Fruit fly (Drosophila melanogaster) whole organism, embryonic: Measurements from ENCODE around the gene Ykt6.

Experiments used
- BtbVII ChIP-seq: fragments of 200-800 bp; sonication (Bioruptor generic); optimal IDR thresholded peaks from 3 replicates; lab custom pipeline; 2017; ENCODE audit warnings: missing biosample characterization, mild to moderate bottlenecking, missing genetic modification characterization
- CG1024 ChIP-seq: fragments of 200-800 bp; sonication (Bioruptor generic); IDR thresholded peaks from 2 replicates; pipeline ENCODE4 v1.3.6; 2022; ENCODE audit warnings: missing biosample characterization, missing genetic modification characterization
- CG10321 ChIP-seq: fragments of 200-800 bp; sonication (Bioruptor generic); IDR thresholded peaks from 2 replicates; pipeline ENCODE4 v1.3.6; 2022; ENCODE audit warnings: missing biosample characterization, missing genetic modification characterization
- CG10431 ChIP-seq: fragments of 200-800 bp; sonication (Bioruptor generic); optimal IDR thresholded peaks from 3 replicates; lab custom pipeline; 2018; ENCODE audit warnings: missing biosample characterization, mild to moderate bottlenecking, missing genetic modification characterization
- CG10959 ChIP-seq: fragments of 200-800 bp; sonication (Bioruptor generic); IDR thresholded peaks from 2 replicates; pipeline ENCODE4 v1.3.6; 2022; ENCODE audit warnings: missing biosample characterization, missing genetic modification characterization
- CG11247 ChIP-seq: fragments of 200-800 bp; sonication (Bioruptor generic); IDR thresholded peaks from 2 replicates; pipeline ENCODE4 v1.3.6; 2022; ENCODE audit warnings: missing biosample characterization, missing genetic modification characterization
- CG11456 ChIP-seq: fragments of 200-800 bp; sonication (Bioruptor generic); IDR thresholded peaks from 3 replicates; pipeline ENCODE4 v1.3.6; 2022; ENCODE audit warnings: missing biosample characterization, missing genetic modification characterization
- CG13424 ChIP-seq: fragments of 200-800 bp; sonication (Bioruptor generic); optimal IDR thresholded peaks from 2 replicates; lab custom pipeline; 2019; ENCODE audit warnings: missing biosample characterization, mild to moderate bottlenecking, missing genetic modification characterization, moderate library complexity
- CG14710 ChIP-seq: fragments of 200-800 bp; sonication (Bioruptor generic); optimal IDR thresholded peaks from 3 replicates; lab custom pipeline; 2019; ENCODE audit warnings: missing biosample characterization, mild to moderate bottlenecking, missing genetic modification characterization, moderate library complexity
- CG17186 ChIP-seq: fragments of 200-800 bp; sonication (Bioruptor generic); optimal IDR thresholded peaks from 3 replicates; lab custom pipeline; 2017; ENCODE audit warnings: missing biosample characterization, missing genetic modification reagents, missing genetic modification characterization
- CG32772 ChIP-seq: fragments of 200-800 bp; sonication (Bioruptor generic); IDR thresholded peaks from 2 replicates; pipeline ENCODE4 v1.3.6; 2022; ENCODE audit warnings: missing biosample characterization, missing genetic modification characterization
- CG4282 ChIP-seq: fragments of 200-800 bp; sonication (Bioruptor generic); optimal IDR thresholded peaks from 2 replicates; lab custom pipeline; 2016; ENCODE audit warnings: missing biosample characterization, missing genetic modification characterization
- CG4730 ChIP-seq: fragments of 200-800 bp; sonication (Bioruptor generic); IDR thresholded peaks from 2 replicates; pipeline ENCODE4 v1.3.6; 2022; ENCODE audit warnings: missing biosample characterization, missing genetic modification characterization
- CG4820 ChIP-seq: fragments of 200-800 bp; sonication (Bioruptor generic); optimal IDR thresholded peaks from 3 replicates; lab custom pipeline; 2016; ENCODE audit warnings: missing biosample characterization, missing genetic modification characterization
- CG5180 ChIP-seq: fragments of 200-800 bp; sonication (Bioruptor generic); optimal IDR thresholded peaks from 3 replicates; lab custom pipeline; 2017; ENCODE audit warnings: missing biosample characterization, missing genetic modification characterization, mild to moderate bottlenecking, moderate library complexity, missing genetic modification reagents
- CG6813 ChIP-seq: fragments of 200-800 bp; sonication (Bioruptor generic); optimal IDR thresholded peaks from 2 replicates; lab custom pipeline; 2017; ENCODE audit warnings: missing biosample characterization, missing genetic modification characterization, mild to moderate bottlenecking, moderate library complexity, missing genetic modification reagents
- CG9437 ChIP-seq: fragments of 200-800 bp; sonication (Bioruptor generic); optimal IDR thresholded peaks from 2 replicates; lab custom pipeline; 2018; ENCODE audit warnings: missing biosample characterization, mild to moderate bottlenecking, missing genetic modification characterization
- CG9797 ChIP-seq: fragments of 200-800 bp; sonication (Bioruptor generic); optimal IDR thresholded peaks from 3 replicates; lab custom pipeline; 2018; ENCODE audit warnings: missing biosample characterization, mild to moderate bottlenecking, missing genetic modification characterization
- Dip2 ChIP-seq: fragments of 200-800 bp; sonication (Bioruptor generic); IDR thresholded peaks from 2 replicates; pipeline ENCODE4 v1.3.6; 2022; ENCODE audit warnings: missing biosample characterization, missing genetic modification characterization
- E2f2 ChIP-seq: fragments of 200-800 bp; sonication (Bioruptor generic); IDR thresholded peaks from 2 replicates; pipeline ENCODE4 v1.3.6; 2022; ENCODE audit warnings: missing biosample characterization, missing genetic modification characterization
- Fer3 ChIP-seq: fragments of 200-800 bp; sonication (Bioruptor generic); optimal IDR thresholded peaks from 2 replicates; lab custom pipeline; 2018; ENCODE audit warnings: missing biosample characterization, mild to moderate bottlenecking, missing genetic modification characterization, moderate library complexity
- Gsc ChIP-seq: fragments of 200-800 bp; sonication (Bioruptor generic); IDR thresholded peaks from 2 replicates; pipeline ENCODE4 v1.3.6; 2022; ENCODE audit warnings: missing biosample characterization, missing genetic modification characterization
- Hr3 ChIP-seq: fragments of 200-800 bp; sonication (Bioruptor generic); optimal IDR thresholded peaks from 3 replicates; lab custom pipeline; 2016; ENCODE audit warnings: missing biosample characterization, missing genetic modification characterization
- Hr51 ChIP-seq, 2 experiments: fragments of 200-800 bp; sonication (Bioruptor generic); optimal IDR thresholded peaks; 2 replicates in 1 of 2; 3 replicates in 1 of 2; lab custom pipeline; 2016 to 2018; ENCODE audit warnings: missing biosample characterization in 2 of 2, missing genetic modification characterization in 2 of 2, mild to moderate bottlenecking in 1 of 2, moderate library complexity in 1 of 2
- Hr78 ChIP-seq, 2 experiments: fragments of 200-800 bp in 1 of 2; fragments of >200 bp in 1 of 2; sonication (Bioruptor generic) in 1 of 2; optimal IDR thresholded peaks; 2 replicates each; lab custom pipeline; 2017 to 2019; ENCODE audit warnings: missing biosample characterization in 2 of 2, missing genetic modification characterization in 2 of 2, mild to moderate bottlenecking in 1 of 2, moderate library complexity in 1 of 2
- Lhr ChIP-seq: fragments of 200-800 bp; sonication (Bioruptor generic); optimal IDR thresholded peaks from 3 replicates; lab custom pipeline; 2017; ENCODE audit warnings: mild to moderate bottlenecking, missing biosample characterization, missing genetic modification reagents, missing genetic modification characterization
- Myb ChIP-seq: fragments of 200-800 bp; sonication (Bioruptor generic); optimal IDR thresholded peaks from 2 replicates; lab custom pipeline; 2016; ENCODE audit warnings: missing biosample characterization, missing genetic modification characterization
- NK7.1 ChIP-seq: fragments of 200-800 bp; sonication (Bioruptor generic); optimal IDR thresholded peaks from 3 replicates; lab custom pipeline; 2016; ENCODE audit warnings: missing biosample characterization, missing genetic modification characterization
- Nf-YA ChIP-seq: fragments of 200-800 bp; sonication (Bioruptor generic); IDR thresholded peaks from 2 replicates; pipeline ENCODE4 v1.3.6; 2022; ENCODE audit warnings: missing biosample characterization, missing genetic modification characterization
- Nf-YC ChIP-seq: fragments of 200-800 bp; optimal IDR thresholded peaks from 3 replicates; lab custom pipeline; 2019; ENCODE audit warnings: missing biosample characterization, mild to moderate bottlenecking, missing genetic modification characterization, moderate library complexity
- Pdp1 ChIP-seq, 2 experiments: fragments of 200-800 bp; sonication (Bioruptor generic); optimal IDR thresholded peaks; 3 replicates each; lab custom pipeline; 2016; ENCODE audit warnings: missing biosample characterization in 2 of 2, missing genetic modification characterization in 2 of 2, mild to moderate bottlenecking in 1 of 2, moderate library complexity in 1 of 2
- Sry-β ChIP-seq: fragments of 200-800 bp; sonication (Bioruptor generic); optimal IDR thresholded peaks from 2 replicates; lab custom pipeline; 2018; ENCODE audit warnings: missing biosample characterization, mild to moderate bottlenecking, missing genetic modification characterization, moderate library complexity
- bbx ChIP-seq: fragments of 200-800 bp; sonication (Bioruptor generic); IDR thresholded peaks from 2 replicates; pipeline ENCODE4 v1.3.6; 2022; ENCODE audit warnings: missing biosample characterization, missing genetic modification characterization; ENCODE audit not compliant: partially characterized antibody
- bowl ChIP-seq: fragments of 200-800 bp; sonication (Bioruptor generic); IDR thresholded peaks from 2 replicates; pipeline ENCODE4 v1.3.6; 2022; ENCODE audit warnings: missing biosample characterization, missing genetic modification characterization
- caup ChIP-seq: fragments of 200-800 bp; sonication (Bioruptor generic); optimal IDR thresholded peaks from 3 replicates; lab custom pipeline; 2017; ENCODE audit warnings: missing biosample characterization, mild to moderate bottlenecking, missing genetic modification characterization, moderate library complexity; ENCODE audit not compliant: severe bottlenecking
- chn ChIP-seq: fragments of 200-800 bp; sonication (Bioruptor generic); optimal IDR thresholded peaks from 2 replicates; lab custom pipeline; 2016; ENCODE audit warnings: missing biosample characterization, missing genetic modification characterization
- dati ChIP-seq: fragments of 200-800 bp; sonication (Bioruptor generic); IDR thresholded peaks from 2 replicates; pipeline ENCODE4 v1.3.6; 2022; ENCODE audit warnings: missing biosample characterization, missing genetic modification characterization
- en ChIP-seq: fragments of 200-800 bp; sonication (Bioruptor generic); optimal IDR thresholded peaks from 2 replicates; lab custom pipeline; 2016; ENCODE audit warnings: missing biosample characterization, missing genetic modification characterization
- fd102C ChIP-seq: fragments of 200-800 bp; sonication (Bioruptor generic); optimal IDR thresholded peaks from 2 replicates; lab custom pipeline; 2018; ENCODE audit warnings: missing biosample characterization, mild to moderate bottlenecking, missing genetic modification characterization, moderate library complexity
- ind ChIP-seq: fragments of 200-800 bp; sonication (Bioruptor generic); optimal IDR thresholded peaks from 3 replicates; lab custom pipeline; 2016; ENCODE audit warnings: missing biosample characterization, missing genetic modification characterization
- lab ChIP-seq: fragments of 200-800 bp; sonication (Bioruptor generic); optimal IDR thresholded peaks from 3 replicates; lab custom pipeline; 2017; ENCODE audit warnings: missing biosample characterization, missing genetic modification characterization, mild to moderate bottlenecking, moderate library complexity, missing genetic modification reagents
- lilli ChIP-seq: fragments of 200-800 bp; sonication (Bioruptor generic); optimal IDR thresholded peaks from 3 replicates; lab custom pipeline; 2016; ENCODE audit warnings: missing biosample characterization, missing genetic modification characterization
- org-1 ChIP-seq: fragments of 200-800 bp; sonication (Bioruptor generic); optimal IDR thresholded peaks from 2 replicates; lab custom pipeline; 2017; ENCODE audit warnings: missing biosample characterization, missing genetic modification characterization
- phol ChIP-seq: fragments of 200-800 bp; sonication (Bioruptor generic); optimal IDR thresholded peaks from 3 replicates; lab custom pipeline; 2018; ENCODE audit warnings: missing biosample characterization, mild to moderate bottlenecking, missing genetic modification characterization, moderate library complexity
- salm ChIP-seq: fragments of 200-800 bp; sonication (Bioruptor generic); optimal IDR thresholded peaks from 2 replicates; lab custom pipeline; 2018; ENCODE audit warnings: missing biosample characterization, mild to moderate bottlenecking, missing genetic modification characterization
- sens-2 ChIP-seq: fragments of 200-800 bp; sonication (Bioruptor generic); IDR thresholded peaks from 2 replicates; pipeline ENCODE4 v1.3.6; 2022; ENCODE audit warnings: missing biosample characterization, missing genetic modification characterization
- slbo ChIP-seq: fragments of 200-800 bp; sonication (Bioruptor generic); IDR thresholded peaks from 2 replicates; pipeline ENCODE4 v1.3.6; 2022; ENCODE audit warnings: missing biosample characterization, missing genetic modification characterization
- tap ChIP-seq: fragments of 200-800 bp; optimal IDR thresholded peaks from 3 replicates; lab custom pipeline; 2019; ENCODE audit warnings: missing biosample characterization, mild to moderate bottlenecking, missing genetic modification characterization, moderate library complexity
- tgo ChIP-seq: fragments of 200-800 bp; sonication (Bioruptor generic); IDR thresholded peaks from 3 replicates; pipeline ENCODE4 v1.3.6; 2022; ENCODE audit warnings: missing biosample characterization, missing genetic modification characterization

Ykt6 gene

dm6 chrX:7965761-7966555, 45.7 kb downstream of the Ykt6 start (continued):
- no peak for TF ChIP-seq en (GFP tag; lab: Kevin White, UChicago)
- TF ChIP-seq lilli (GFP tag; lab: Kevin White, UChicago) = no peak
- no peak for TF ChIP-seq CG4820 (GFP tag; lab: Kevin White, UChicago)
- no peak for TF ChIP-seq tap (tag; lab: Kevin White, UChicago)
- TF ChIP-seq NK7.1 (GFP tag; lab: Kevin White, UChicago) = no peak
- TF ChIP-seq fd102C (GFP tag; lab: Kevin White, UChicago) = no peak
- TF ChIP-seq lab = peak; percentile 51
- TF ChIP-seq E2f2 (GFP tag; lab: Robert Waterston, UW) = 0 out of 2 replicates have a peak, but pooled peaks have one; percentile 10
- TF ChIP-seq CG9437 (GFP tag; lab: Kevin White, UChicago) = no peak
- TF ChIP-seq Gsc (GFP tag; lab: Robert Waterston, UW) = no peak
- no peak for TF ChIP-seq ind
- TF ChIP-seq Lhr (GFP tag; lab: Kevin White, UChicago) = no peak
- no peak for TF ChIP-seq CG6813
- no peak for TF ChIP-seq Hr51 (GFP tag; optimal IDR thresholded peaks at IDR 0.05; lab: Kevin White, UChicago)
- no peak for TF ChIP-seq CG10321 (GFP tag; lab: Robert Waterston, UW)
- TF ChIP-seq CG10431 (GFP tag; lab: Kevin White, UChicago) = no peak
- no peak for TF ChIP-seq Nf-YC (tag; lab: Kevin White, UChicago)
- no peak for TF ChIP-seq CG13424
- TF ChIP-seq Sry-β (GFP tag; lab: Kevin White, UChicago) = no peak
- TF ChIP-seq caup (GFP tag; lab: Kevin White, UChicago) = no peak
- TF ChIP-seq CG10959 (GFP tag; lab: Robert Waterston, UW) = no peak
- no peak for TF ChIP-seq CG32772
- TF ChIP-seq Dip2 (GFP tag; lab: Robert Waterston, UW) = no peak
- no peak for TF ChIP-seq CG11247
- no peak for TF ChIP-seq bbx (GFP tag; lab: Robert Waterston, UW)
- 0 out of 2 replicates have a peak, but pooled peaks have one; percentile 24 for TF ChIP-seq slbo (GFP tag; lab: Robert Waterston, UW)
- TF ChIP-seq CG9797 (GFP tag; lab: Kevin White, UChicago) = no peak
- no peak for TF ChIP-seq CG14710 (tag; lab: Kevin White, UChicago)
- no peak for TF ChIP-seq Myb (GFP tag; lab: Kevin White, UChicago)
- TF ChIP-seq bowl (GFP tag; lab: Robert Waterston, UW) = no peak
- no peak for TF ChIP-seq CG4282
- no peak for TF ChIP-seq CG17186 (GFP tag; lab: Kevin White, UChicago)
- no peak for TF ChIP-seq Hr3 (GFP tag; lab: Kevin White, UChicago)
- TF ChIP-seq Fer3 (tag; lab: Kevin White, UChicago) = no peak
- TF ChIP-seq CG5180 = no peak
- TF ChIP-seq Hr78 (GFP tag; optimal IDR thresholded peaks at IDR 0.05; lab: Kevin White, UChicago) = peak in 1 of 2 experiments; percentile 58
- TF ChIP-seq phol (tag; lab: Kevin White, UChicago) = no peak
- no peak for TF ChIP-seq BtbVII (GFP tag; lab: Kevin White, UChicago)
- TF ChIP-seq chn (GFP tag; lab: Kevin White, UChicago) = no peak
- TF ChIP-seq dati = no peak
- no peak for TF ChIP-seq salm (tag; lab: Kevin White, UChicago)
- TF ChIP-seq sens-2 (GFP tag; lab: Robert Waterston, UW) = no peak
- no peak for TF ChIP-seq CG11456 (GFP tag; lab: Robert Waterston, UW)
- TF ChIP-seq Pdp1 (GFP tag; optimal IDR thresholded peaks at IDR 0.05; lab: Kevin White, UChicago) = peak in 1 of 2 experiments; percentile 21
- no peak for TF ChIP-seq CG1024 (GFP tag; lab: Robert Waterston, UW)
- TF ChIP-seq CG4730 (GFP tag; lab: Robert Waterston, UW) = no peak
- no peak for TF ChIP-seq org-1 (GFP tag; lab: Kevin White, UChicago)
- no peak for TF ChIP-seq Nf-YA (GFP tag; lab: Robert Waterston, UW)
- no peak for TF ChIP-seq tgo (GFP tag; lab: Robert Waterston, UW)
